Fruit fly (Drosophila melanogaster): ENCODE results near the gene SAK.

SAK gene

dm6 chr3L:21507354-21507928 is 8.2 kb downstream of the SAK start, which contains the start of the genes Glg1 and M6 (continued):
- TF ChIP-seq CG6792 (GFP tag; optimal IDR thresholded peaks at IDR 0.05) (peak; percentile 55), cyc (GFP tag; optimal IDR thresholded peaks at IDR 0.05) (peak; percentile 63), net (GFP tag; optimal IDR thresholded peaks at IDR 0.05) (peak; percentile 27), CG6854 (GFP tag; optimal IDR thresholded peaks at IDR 0.05) (no peak), topi (GFP tag; optimal IDR thresholded peaks at IDR 0.05) (peak; percentile 73), Hr4 (GFP tag; optimal IDR thresholded peaks at IDR 0.05) (peak; percentile 76), lz (GFP tag; optimal IDR thresholded peaks at IDR 0.05) (peak; percentile 72), acj6 (GFP tag; optimal IDR thresholded peaks at IDR 0.05) (peak; percentile 67), Ets96B (tag; optimal IDR thresholded peaks at IDR 0.05) (peak; percentile 51), CG10631 (GFP tag; optimal IDR thresholded peaks at IDR 0.05) (peak; percentile 64), CG8119 (GFP tag; IDR thresholded peaks at IDR 0.05) (0 out of 3 replicates have a peak, but pooled peaks have one; percentile 12), CG3919 (GFP tag; optimal IDR thresholded peaks at IDR 0.05) (no peak), Ets21C (GFP tag; optimal IDR thresholded peaks at IDR 0.05) (peak; percentile 61), Sox14 (GFP tag; optimal IDR thresholded peaks at IDR 0.05) (peak; percentile 64), salr (GFP tag; optimal IDR thresholded peaks at IDR 0.05) (peak in 1 of 2 experiments; percentile 40)

DNA sequence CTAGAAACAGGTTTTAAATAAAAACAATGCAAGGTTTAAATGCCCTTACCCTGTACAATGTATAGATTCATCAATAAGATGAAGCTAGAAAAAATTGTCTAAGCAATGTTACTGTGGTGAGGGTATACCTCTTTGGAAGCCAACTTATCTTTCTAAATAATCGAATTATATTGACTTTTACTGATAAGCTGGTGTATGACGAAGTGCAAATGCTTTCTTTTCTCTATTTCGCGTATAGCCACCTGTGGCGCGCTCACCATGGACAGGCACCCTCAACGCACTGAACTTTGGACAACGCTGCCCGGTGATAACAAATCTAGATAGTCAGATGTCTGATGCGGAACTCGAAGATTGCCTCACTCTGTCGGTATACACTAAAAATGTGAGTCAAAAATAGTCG is 13.8 kb downstream of the SAK start:
- peak; percentile 49 for TF ChIP-seq vri (GFP tag; optimal IDR thresholded peaks at IDR 0.05)
- peak; percentile 8 for TF ChIP-seq Hr39 (GFP tag; optimal IDR thresholded peaks at IDR 0.05)
- peak; percentile 2 for TF ChIP-seq lz (GFP tag; optimal IDR thresholded peaks at IDR 0.05)
- no peak for TF ChIP-seq CG34406 (GFP tag; optimal IDR thresholded peaks at IDR 0.05)
- no peak for TF ChIP-seq CG10669 (GFP tag; optimal IDR thresholded peaks at IDR 0.05)
- TF ChIP-seq CG15336 (GFP tag; IDR thresholded peaks at IDR 0.05): 0 out of 2 replicates have a peak, but pooled peaks have one; percentile 12

dm6 chr3L:21501172-21501571 is 14.5 kb downstream of the SAK start, which contains the start of gene Est-Q:
Gene Est-Q (plus strand): TSS chr3L:21501421.
- no peak for TF ChIP-seq CG31627 (GFP tag; optimal IDR thresholded peaks at IDR 0.05)
- no peak for TF ChIP-seq Eip78C (GFP tag)
- no peak for TF ChIP-seq spab (GFP tag; optimal IDR thresholded peaks at IDR 0.05)
- TF ChIP-seq vri (GFP tag; optimal IDR thresholded peaks at IDR 0.05): peak; percentile 24

DNA sequence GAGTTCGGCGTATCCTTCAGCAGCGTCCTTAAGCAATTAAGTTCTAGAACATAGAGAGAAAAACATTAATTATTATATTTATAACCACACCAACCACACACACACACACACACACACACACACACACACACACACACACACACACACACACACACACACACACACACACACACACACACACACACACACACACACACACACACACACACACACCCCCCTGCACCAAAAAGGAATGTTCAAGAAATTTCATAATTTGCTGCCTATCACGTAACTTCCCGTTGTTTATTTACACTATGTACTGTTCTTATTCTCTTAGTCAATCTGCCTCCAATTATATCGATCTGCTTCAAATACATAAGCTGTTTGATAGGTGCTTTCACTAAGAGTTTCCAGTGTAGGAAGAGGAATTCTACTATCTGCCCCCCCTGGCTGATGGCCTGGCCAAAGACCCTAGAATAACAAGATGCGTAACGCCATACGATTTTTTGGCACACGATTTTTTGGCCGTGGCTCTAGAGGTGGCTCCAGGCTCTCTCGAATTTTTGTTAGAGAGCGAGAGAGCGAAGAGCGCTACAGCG is 17.1 kb downstream of the SAK start:
- TF ChIP-seq vri (GFP tag; optimal IDR thresholded peaks at IDR 0.05): peak; percentile 7

- TF ChIP-seq Eip75B (GFP tag; optimal IDR thresholded peaks at IDR 0.05) (peak; percentile 34), CG11902 (GFP tag; optimal IDR thresholded peaks at IDR 0.05) (peak; percentile 42), Eip93F (GFP tag; optimal IDR thresholded peaks at IDR 0.05) (no peak), Hr4 (GFP tag; optimal IDR thresholded peaks at IDR 0.05) (no peak), cyc (GFP tag; optimal IDR thresholded peaks at IDR 0.05) (peak; percentile 29), fkh (GFP tag; optimal IDR thresholded peaks at IDR 0.05) (peak; percentile 28), CG15336 (GFP tag; IDR thresholded peaks at IDR 0.05) (peak; percentile 88), pdm3 (GFP tag; optimal IDR thresholded peaks at IDR 0.05) (peak; percentile 29), Ets96B (tag; optimal IDR thresholded peaks at IDR 0.05) (peak; percentile 82), CG11762 (GFP tag; optimal IDR thresholded peaks at IDR 0.05; ENCODE audit: insufficient read depth) (peak; percentile 76), CG4318 (GFP tag; optimal IDR thresholded peaks at IDR 0.05) (peak; percentile 73), Smox (GFP tag; optimal IDR thresholded peaks at IDR 0.05) (no peak), Blimp-1 (GFP tag; optimal IDR thresholded peaks at IDR 0.05) (peak; percentile 52), Lpt (GFP tag; optimal IDR thresholded peaks at IDR 0.05) (peak; percentile 60), Sox102F (GFP tag; optimal IDR thresholded peaks at IDR 0.05) (no peak), CG9139 (GFP tag; optimal IDR thresholded peaks at IDR 0.05) (peak; percentile 57), CG32006 (GFP tag; optimal IDR thresholded peaks at IDR 0.05) (peak; percentile 92), net (GFP tag; optimal IDR thresholded peaks at IDR 0.05) (peak; percentile 72), OdsH (GFP tag; optimal IDR thresholded peaks at IDR 0.05) (peak; percentile 76), topi (GFP tag; optimal IDR thresholded peaks at IDR 0.05) (peak; percentile 45), acj6 (GFP tag; optimal IDR thresholded peaks at IDR 0.05) (peak; percentile 79), CG6792 (GFP tag; optimal IDR thresholded peaks at IDR 0.05) (peak; percentile 76), CG16779 (tag; optimal IDR thresholded peaks at IDR 0.05) (peak; percentile 84), CG3032 (tag; optimal IDR thresholded peaks at IDR 0.05) (peak; percentile 80), CG8319 (GFP tag; optimal IDR thresholded peaks at IDR 0.05) (peak; percentile 44)
These were observed 18.6 kb downstream of the SAK start, which contains the start of gene Hr78 for dm6 chr3L:21496865-21497634. Gene Hr78 (minus strand): TSS chr3L:21497494.

Data from whole organism, prepupa.